Fruit fly (Drosophila melanogaster): Measurements from ENCODE around the gene Alp11.
A peak's percentile ranks its signal among the peaks of the same experiment; 100 is the strongest.

The Alp11 gene

dm6 chrX:15554256-15554678 is 33.3 kb upstream of the Alp11 start, which contains the start of gene Ac13E (continued):
- TF ChIP-seq CG17802 (tag; optimal IDR thresholded peaks at IDR 0.05) = peak; percentile 22
- peak in 1 of 2 experiments; percentile 56 for TF ChIP-seq crp (GFP tag; optimal IDR thresholded peaks at IDR 0.05)
- TF ChIP-seq so (GFP tag; IDR thresholded peaks at IDR 0.05) = peak; percentile 92
- peak; percentile 56 for TF ChIP-seq CTCF (GFP tag; optimal IDR thresholded peaks at IDR 0.05)
- peak; percentile 83 for TF ChIP-seq zen (tag; optimal IDR thresholded peaks at IDR 0.05)
- TF ChIP-seq CG2120 (GFP tag; optimal IDR thresholded peaks at IDR 0.05) = peak; percentile 92
- peak; percentile 91 for TF ChIP-seq tin (GFP tag; optimal IDR thresholded peaks at IDR 0.05)
- peak; percentile 78 for TF ChIP-seq danr (GFP tag; IDR thresholded peaks at IDR 0.05)
- peak; percentile 73 for TF ChIP-seq Camta (GFP tag; optimal IDR thresholded peaks at IDR 0.05)
- TF ChIP-seq CG8944 (GFP tag; optimal IDR thresholded peaks at IDR 0.05) = peak; percentile 72
- TF ChIP-seq prd (optimal IDR thresholded peaks at IDR 0.05) = no peak
- peak; percentile 91 for TF ChIP-seq prd (GFP tag; IDR thresholded peaks at IDR 0.05)
- TF ChIP-seq CG9215 (GFP tag; IDR thresholded peaks at IDR 0.05) = peak; percentile 96
- peak; percentile 81 for TF ChIP-seq CG10147 (GFP tag; optimal IDR thresholded peaks at IDR 0.05)
- TF ChIP-seq chif (GFP tag; optimal IDR thresholded peaks at IDR 0.05) = peak; percentile 56 to 85
- TF ChIP-seq sqz (GFP tag; optimal IDR thresholded peaks at IDR 0.05) = peak; percentile 79
- TF ChIP-seq gem (tag; optimal IDR thresholded peaks at IDR 0.05) = peak; percentile 94
- peak; percentile 91 for TF ChIP-seq CG4424 (GFP tag; optimal IDR thresholded peaks at IDR 0.05)
- peak; percentile 59; the same call in 1 of the 2 replicates for TF ChIP-seq toy (GFP tag; IDR thresholded peaks at IDR 0.05)
- TF ChIP-seq slou (GFP tag; optimal IDR thresholded peaks at IDR 0.05) = peak; percentile 78
- TF ChIP-seq slbo (GFP tag; IDR thresholded peaks at IDR 0.05) = peak; percentile 85
- peak; percentile 90 for TF ChIP-seq HmgZ (tag; optimal IDR thresholded peaks at IDR 0.05)
- TF ChIP-seq nau (GFP tag; optimal IDR thresholded peaks at IDR 0.05) = peak; percentile 92
- peak; percentile 82 for TF ChIP-seq CG10267 (tag; optimal IDR thresholded peaks at IDR 0.05)
- TF ChIP-seq CG7372 (GFP tag; IDR thresholded peaks at IDR 0.05) = peak; percentile 89
- TF ChIP-seq Dad (GFP tag; optimal IDR thresholded peaks at IDR 0.05) = peak; percentile 75
- TF ChIP-seq Neu2 (GFP tag; optimal IDR thresholded peaks at IDR 0.05; ENCODE audit: borderline replicate concordance) = no peak
- peak; percentile 82 for TF ChIP-seq Ada2b (GFP tag; IDR thresholded peaks at IDR 0.05)
- peak; percentile 78 for TF ChIP-seq CG4854 (GFP tag; optimal IDR thresholded peaks at IDR 0.05)
- peak; percentile 82 for TF ChIP-seq CG6254 (GFP tag; optimal IDR thresholded peaks at IDR 0.05)
- TF ChIP-seq Mes4 (GFP tag; optimal IDR thresholded peaks at IDR 0.05) = peak; percentile 65
- peak; percentile 73 for TF ChIP-seq pum (GFP tag; optimal IDR thresholded peaks at IDR 0.05)
- peak; percentile 85 for TF ChIP-seq CG6272 (GFP tag; IDR thresholded peaks at IDR 0.05)
- peak; percentile 89 for TF ChIP-seq phol (tag; optimal IDR thresholded peaks at IDR 0.05)
- peak; percentile 86 for TF ChIP-seq Usf (GFP tag; optimal IDR thresholded peaks at IDR 0.05)
- TF ChIP-seq z (GFP tag; IDR thresholded peaks at IDR 0.05) = no peak
- TF ChIP-seq tio (GFP tag; optimal IDR thresholded peaks at IDR 0.05) = peak; percentile 86
- peak; percentile 86 for TF ChIP-seq CG3847 (GFP tag; IDR thresholded peaks at IDR 0.05)
- peak; percentile 70 for TF ChIP-seq Adf1 (GFP tag; IDR thresholded peaks at IDR 0.05)
- peak; percentile 59 for TF ChIP-seq btn (GFP tag; optimal IDR thresholded peaks at IDR 0.05)
- TF ChIP-seq CG15011 (GFP tag; optimal IDR thresholded peaks at IDR 0.05) = peak; percentile 79
- peak; percentile 83 for TF ChIP-seq Ssrp (tag; optimal IDR thresholded peaks at IDR 0.05)
- TF ChIP-seq peb (GFP tag; IDR thresholded peaks at IDR 0.05) = peak; percentile 79; the same call in 1 of the 2 replicates
- TF ChIP-seq caup (GFP tag; optimal IDR thresholded peaks at IDR 0.05; ENCODE audit: severe bottlenecking) = peak; percentile 90
- TF ChIP-seq CG18764 (GFP tag; optimal IDR thresholded peaks at IDR 0.05) = peak; percentile 82
- peak; percentile 89 for TF ChIP-seq Ptx1 (GFP tag; IDR thresholded peaks at IDR 0.05)
- TF ChIP-seq pb (GFP tag; optimal IDR thresholded peaks at IDR 0.05) = peak; percentile 59
- TF ChIP-seq aop (GFP tag; IDR thresholded peaks at IDR 0.05) = 0 out of 2 replicates have a peak, but pooled peaks have one; percentile 22
- peak; percentile 86 for TF ChIP-seq odd (GFP tag; optimal IDR thresholded peaks at IDR 0.05)
- TF ChIP-seq Dp (GFP tag; optimal IDR thresholded peaks at IDR 0.05) = no peak
- TF ChIP-seq ato (GFP tag; IDR thresholded peaks at IDR 0.05; ENCODE audit: partially characterized antibody) = no peak

Measured in whole organism, embryonic.